Worm (Caenorhabditis elegans): Measurements from ENCODE around the gene end-3.

DNA sequence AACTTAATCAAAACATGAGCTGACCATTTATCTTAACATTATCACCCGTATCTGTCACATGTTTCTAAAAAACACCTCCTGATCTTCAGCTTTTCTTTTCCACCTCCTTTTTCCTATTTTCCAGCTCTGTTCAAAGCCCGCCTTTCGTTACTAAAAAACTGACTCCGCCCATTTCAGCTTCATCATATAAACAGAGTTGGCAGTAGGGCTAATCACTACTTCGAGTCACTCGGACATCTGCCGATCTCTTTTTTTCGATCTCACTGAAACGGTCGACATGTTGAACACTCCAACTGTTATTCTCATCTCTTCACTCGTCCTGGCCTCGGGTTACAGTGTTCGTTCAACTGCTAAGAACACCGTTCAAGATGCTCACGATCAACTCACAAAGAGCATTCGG lies 22.0 kb upstream of the end-3 start, which contains the start of gene droe-4:
- no peak for TF ChIP-seq lag-1 (GFP tag; IDR thresholded peaks at IDR 0.05)
- no peak for TF ChIP-seq F52B5.7 (tag; optimal IDR thresholded peaks at IDR 0.05)
- TF ChIP-seq snpc-4 (GFP tag; optimal IDR thresholded peaks at IDR 0.05) = no peak
- TF ChIP-seq snpc-4 (tag; optimal IDR thresholded peaks at IDR 0.05) = no peak
- TF ChIP-seq gei-17 (GFP tag; optimal IDR thresholded peaks at IDR 0.05) = no peak
- no peak for TF ChIP-seq ceh-79 (tag; optimal IDR thresholded peaks at IDR 0.05)
- TF ChIP-seq ccch-3 (GFP tag; optimal IDR thresholded peaks at IDR 0.05) = no peak
- no peak for TF ChIP-seq lin-35 (GFP tag; optimal IDR thresholded peaks at IDR 0.05)
- TF ChIP-seq F49E8.2 (tag; optimal IDR thresholded peaks at IDR 0.05; ENCODE audit: insufficient read depth) = no peak
- no peak for TF ChIP-seq ama-1 (optimal IDR thresholded peaks at IDR 0.05)
- TF ChIP-seq ama-1 (GFP tag; optimal IDR thresholded peaks at IDR 0.05) = no peak
- TF ChIP-seq unc-130 (GFP tag; optimal IDR thresholded peaks at IDR 0.05) = no peak
- no peak for TF ChIP-seq ztf-3 (GFP tag; optimal IDR thresholded peaks at IDR 0.05)
- TF ChIP-seq dpl-1 (GFP tag; optimal IDR thresholded peaks at IDR 0.05) = no peak
- no peak for TF ChIP-seq T07F8.4 (tag; optimal IDR thresholded peaks at IDR 0.05)

All from whole organism, young adult.